Worm (Caenorhabditis elegans) whole organism, midembryonic: ENCODE results near the gene K11H3.5.

Source experiments
- T22C8.4 ChIP-seq: fragments of 200-800 bp; sonication (Bioruptor generic); IDR thresholded peaks from 2 replicates; pipeline ENCODE4 v1.3.6; 2022; ENCODE audit warnings: missing genetic modification characterization, missing compliant biosample characterization
- cog-1 ChIP-seq: sonication (generic microtip); optimal IDR thresholded peaks from 2 replicates; lab custom pipeline; 2016; ENCODE audit warnings: missing genetic modification characterization, missing compliant biosample characterization
- flt-1 ChIP-seq: fragments of 200-800 bp; sonication (Bioruptor generic); IDR thresholded peaks from 2 replicates; pipeline ENCODE4 v1.3.6; 2022; ENCODE audit warnings: missing genetic modification characterization, missing compliant biosample characterization
- klf-2 ChIP-seq: fragments of 200-800 bp; sonication (Bioruptor generic); conservative IDR thresholded peaks from 2 replicates; pipeline ENCODE4 v1.3.6; 2022; ENCODE audit warnings: missing genetic modification reagents, missing genetic modification characterization, missing compliant biosample characterization
- med-1 ChIP-seq: sonication (generic microtip); optimal IDR thresholded peaks from 2 replicates; lab custom pipeline; 2017; ENCODE audit warnings: missing genetic modification characterization, mild to moderate bottlenecking, missing compliant biosample characterization, antibody characterized with exemption, missing genetic modification reagents; ENCODE audit not compliant: insufficient read depth
- tab-1 ChIP-seq: fragments of 200-800 bp; sonication (Bioruptor generic); IDR thresholded peaks from 2 replicates; pipeline ENCODE4 v1.3.6; 2022; ENCODE audit warnings: missing genetic modification characterization, missing compliant biosample characterization
- ztf-23 ChIP-seq: fragments of 200-800 bp; sonication (Bioruptor generic); IDR thresholded peaks from 2 replicates; pipeline ENCODE4 v1.3.6; 2022; ENCODE audit warnings: missing genetic modification reagents, missing genetic modification characterization, missing compliant biosample characterization
- ztf-29 ChIP-seq: fragments of 200-800 bp; sonication (Bioruptor generic); IDR thresholded peaks from 2 replicates; pipeline ENCODE4 v1.3.6; 2022; ENCODE audit warnings: missing genetic modification reagents, missing genetic modification characterization, missing compliant biosample characterization

Gene K11H3.5

DNA sequence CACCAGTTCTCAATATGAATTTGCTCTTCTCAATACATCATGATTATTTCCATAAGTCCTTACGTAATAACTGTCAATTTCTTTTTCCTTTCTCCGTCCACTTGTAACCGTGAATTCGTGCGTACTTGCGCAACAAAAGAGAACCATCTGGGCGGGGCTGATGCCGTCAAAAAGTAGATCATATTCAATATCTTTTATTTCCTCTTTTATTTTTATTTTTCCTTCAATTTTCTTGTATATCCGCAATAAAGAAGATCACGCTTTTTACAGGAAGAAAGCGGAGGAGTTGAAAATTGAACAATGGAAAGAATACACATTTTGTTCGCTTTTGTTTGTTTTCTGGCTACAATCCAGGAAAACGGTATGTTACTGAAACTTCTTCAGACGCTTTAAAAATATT lies 49.3 kb downstream of the K11H3.5 start, which contains the start of gene mam-7:
Gene mam-7 (plus strand): TSS at position 301 of the 400 bp plus-strand sequence.
- TF ChIP-seq med-1 (GFP tag; lab: Kevin White, UChicago) (no peak), klf-2 (GFP tag; lab: Robert Waterston, UW) (no peak), ztf-29 (GFP tag; lab: Robert Waterston, UW) (no peak), tab-1 (GFP tag; lab: Robert Waterston, UW) (no peak), cog-1 (no peak), T22C8.4 (no peak), flt-1 (GFP tag; lab: Robert Waterston, UW) (no peak), ztf-23 (no peak)
